Worm (Caenorhabditis elegans) whole organism, midembryonic: Measurements from ENCODE around the gene fbxa-108.

ENCODE experiments used
- T22C8.4 ChIP-seq: fragments of 200-800 bp; sonication (Bioruptor generic); IDR thresholded peaks from 2 replicates; pipeline ENCODE4 v1.3.6; 2022; ENCODE audit warnings: missing genetic modification characterization, missing compliant biosample characterization
- cog-1 ChIP-seq: sonication (generic microtip); optimal IDR thresholded peaks from 2 replicates; lab custom pipeline; 2016; ENCODE audit warnings: missing genetic modification characterization, missing compliant biosample characterization
- flt-1 ChIP-seq: fragments of 200-800 bp; sonication (Bioruptor generic); IDR thresholded peaks from 2 replicates; pipeline ENCODE4 v1.3.6; 2022; ENCODE audit warnings: missing genetic modification characterization, missing compliant biosample characterization
- klf-2 ChIP-seq: fragments of 200-800 bp; sonication (Bioruptor generic); conservative IDR thresholded peaks from 2 replicates; pipeline ENCODE4 v1.3.6; 2022; ENCODE audit warnings: missing genetic modification reagents, missing genetic modification characterization, missing compliant biosample characterization
- med-1 ChIP-seq: sonication (generic microtip); optimal IDR thresholded peaks from 2 replicates; lab custom pipeline; 2017; ENCODE audit warnings: missing genetic modification characterization, mild to moderate bottlenecking, missing compliant biosample characterization, antibody characterized with exemption, missing genetic modification reagents; ENCODE audit not compliant: insufficient read depth
- ref-1 ChIP-seq: fragments of 200-800 bp; sonication (Bioruptor generic); conservative IDR thresholded peaks from 2 replicates; pipeline ENCODE4 v1.3.6; 2022; ENCODE audit warnings: missing genetic modification reagents, missing genetic modification characterization, missing compliant biosample characterization
- tab-1 ChIP-seq: fragments of 200-800 bp; sonication (Bioruptor generic); IDR thresholded peaks from 2 replicates; pipeline ENCODE4 v1.3.6; 2022; ENCODE audit warnings: missing genetic modification characterization, missing compliant biosample characterization
- ztf-23 ChIP-seq: fragments of 200-800 bp; sonication (Bioruptor generic); IDR thresholded peaks from 2 replicates; pipeline ENCODE4 v1.3.6; 2022; ENCODE audit warnings: missing genetic modification reagents, missing genetic modification characterization, missing compliant biosample characterization
- ztf-29 ChIP-seq: fragments of 200-800 bp; sonication (Bioruptor generic); IDR thresholded peaks from 2 replicates; pipeline ENCODE4 v1.3.6; 2022; ENCODE audit warnings: missing genetic modification reagents, missing genetic modification characterization, missing compliant biosample characterization

fbxa-108 gene

DNA sequence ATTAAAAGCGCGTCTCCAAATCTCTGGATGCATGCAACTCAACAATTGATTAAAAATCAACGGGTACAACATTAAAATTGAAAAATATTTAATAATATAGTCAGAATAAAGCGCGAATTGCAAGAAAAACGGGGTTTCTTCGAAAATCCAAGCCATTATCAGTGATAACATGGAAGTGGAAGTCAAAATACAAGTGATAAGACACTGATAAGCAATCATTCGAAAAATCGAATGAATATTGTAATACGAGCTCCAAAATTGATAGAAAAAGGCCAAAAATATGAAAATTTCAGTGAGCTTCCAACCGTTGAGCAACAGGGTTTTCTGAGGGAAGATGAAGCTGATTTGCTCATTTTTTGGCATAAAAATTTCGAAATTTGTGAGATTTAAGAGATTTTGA lies 35.1 kb upstream of the fbxa-108 start:
- no peak for TF ChIP-seq klf-2 (GFP tag; lab: Robert Waterston, UW)
- no peak for TF ChIP-seq ztf-29 (GFP tag; lab: Robert Waterston, UW)
- no peak for TF ChIP-seq cog-1 (tag; lab: Kevin White, UChicago)
- no peak for TF ChIP-seq ref-1 (GFP tag; lab: Robert Waterston, UW)
- TF ChIP-seq med-1 (GFP tag; lab: Kevin White, UChicago) = no peak
- no peak for TF ChIP-seq ztf-23
- TF ChIP-seq T22C8.4 (GFP tag; lab: Robert Waterston, UW) = no peak
- no peak for TF ChIP-seq tab-1 (GFP tag; lab: Robert Waterston, UW)
- TF ChIP-seq flt-1 (GFP tag; lab: Robert Waterston, UW) = no peak

DNA sequence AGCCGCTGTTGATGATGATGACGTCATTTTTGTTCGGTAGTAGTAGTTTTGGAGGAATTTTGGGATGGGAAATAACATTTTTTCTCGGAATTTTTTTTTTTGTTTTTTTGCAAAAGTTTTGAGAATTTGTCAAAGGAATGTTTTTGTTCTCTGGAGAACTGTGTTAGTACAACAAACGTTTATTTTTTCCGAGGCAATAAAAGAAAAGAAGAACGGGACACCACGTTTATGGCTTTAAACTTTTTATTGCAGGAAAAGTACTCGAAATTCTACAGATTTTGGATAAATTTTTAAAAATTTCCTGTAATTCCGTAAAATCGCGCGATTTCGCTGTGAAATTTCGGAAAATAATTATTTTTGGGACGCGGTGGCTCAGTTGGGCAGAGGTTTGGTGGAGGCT lies 31.7 kb upstream of the fbxa-108 start, which contains the start of gene F59A1.13:
TSS of gene F59A1.13 (minus strand) at position 101 of the 400 bp plus-strand sequence.
- TF ChIP-seq klf-2 (GFP tag; lab: Robert Waterston, UW) (no peak), ref-1 (GFP tag; lab: Robert Waterston, UW) (no peak), cog-1 (tag; lab: Kevin White, UChicago) (no peak), T22C8.4 (GFP tag; lab: Robert Waterston, UW) (no peak), ztf-29 (GFP tag; lab: Robert Waterston, UW) (no peak), ztf-23 (no peak), tab-1 (GFP tag; lab: Robert Waterston, UW) (no peak), med-1 (GFP tag; lab: Kevin White, UChicago) (no peak)

DNA sequence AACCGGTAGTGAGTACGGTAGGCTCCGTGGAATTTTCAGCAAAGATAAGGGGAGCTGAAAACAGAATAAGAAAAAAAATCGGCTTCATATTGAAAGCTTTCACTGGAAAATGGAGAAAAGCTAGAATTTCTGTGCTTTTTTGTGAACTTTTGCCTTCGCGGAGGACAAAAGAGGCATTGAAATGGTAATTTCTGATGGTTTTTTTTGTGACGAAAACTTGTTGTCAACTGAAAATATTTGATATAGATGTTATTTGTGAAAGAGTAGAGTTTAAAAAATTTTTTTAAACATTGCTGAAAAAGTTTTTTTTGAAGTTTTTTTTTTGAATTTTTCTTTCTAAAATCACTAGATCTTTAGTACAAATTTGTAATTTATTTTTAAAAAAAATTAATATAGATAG lies 27.7 kb upstream of the fbxa-108 start, which contains the start of gene F59A1.18:
TSS of gene F59A1.18 (minus strand) at position 101 of the 400 bp plus-strand sequence.
- TF ChIP-seq med-1 (GFP tag; lab: Kevin White, UChicago) (no peak), ref-1 (GFP tag; lab: Robert Waterston, UW) (no peak), tab-1 (GFP tag; lab: Robert Waterston, UW) (no peak), flt-1 (GFP tag; lab: Robert Waterston, UW) (no peak), ztf-29 (GFP tag; lab: Robert Waterston, UW) (no peak), klf-2 (GFP tag; lab: Robert Waterston, UW) (no peak), T22C8.4 (GFP tag; lab: Robert Waterston, UW) (no peak), ztf-23 (no peak), cog-1 (tag; lab: Kevin White, UChicago) (no peak)

DNA sequence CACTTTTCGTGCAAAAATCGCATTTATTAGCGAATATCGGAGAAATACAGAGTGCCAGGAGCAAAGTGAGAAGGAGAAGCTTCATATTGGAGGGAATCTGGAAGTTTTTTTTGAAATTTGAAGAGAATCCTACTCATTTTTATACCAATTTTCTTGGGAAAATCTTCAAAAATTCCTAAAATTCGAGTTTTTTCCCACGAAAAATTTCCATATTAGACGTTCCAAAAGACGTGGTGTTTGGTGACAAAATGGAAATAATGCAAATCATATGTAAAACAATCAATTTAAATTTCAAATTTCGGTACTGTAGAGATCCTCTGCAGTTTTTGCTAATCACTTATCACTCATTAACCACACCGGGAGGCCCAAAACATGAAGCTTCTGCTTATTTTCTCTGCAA lies 25.7 kb upstream of the fbxa-108 start, which contains the start of the genes F59A1.16 and F59A1.6:
TSS of gene F59A1.16 (minus strand) at position 101 of the 400 bp plus-strand sequence.
TSS of gene F59A1.6 (plus strand) at position 285 of the 400 bp plus-strand sequence.
- TF ChIP-seq tab-1 (GFP tag; lab: Robert Waterston, UW) (no peak), ref-1 (GFP tag; lab: Robert Waterston, UW) (no peak), flt-1 (GFP tag; lab: Robert Waterston, UW) (no peak), T22C8.4 (GFP tag; lab: Robert Waterston, UW) (no peak), med-1 (GFP tag; lab: Kevin White, UChicago) (no peak)

DNA sequence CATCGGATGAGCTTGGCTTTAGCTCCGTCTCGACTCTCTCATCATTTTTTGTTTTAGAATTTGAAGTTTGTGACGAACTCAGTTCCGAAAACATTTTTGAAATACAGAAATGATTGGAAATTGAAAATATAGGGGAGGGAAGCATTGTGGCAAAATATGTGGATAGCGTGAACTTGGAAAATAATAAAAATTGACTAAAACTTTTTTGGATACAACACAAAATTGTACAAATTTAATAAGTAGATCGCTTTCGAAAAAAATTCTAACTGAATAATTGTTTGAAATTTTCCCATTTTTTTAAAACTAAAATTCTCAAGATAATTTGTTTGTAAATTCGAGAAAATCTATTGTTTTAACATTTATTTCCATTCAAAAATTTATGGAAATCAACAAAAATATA lies 24.6 kb upstream of the fbxa-108 start, which contains the start of gene F59A1.15:
TSS of gene F59A1.15 (minus strand) at position 101 of the 400 bp plus-strand sequence.
- no peak for TF ChIP-seq tab-1 (GFP tag; lab: Robert Waterston, UW)

DNA sequence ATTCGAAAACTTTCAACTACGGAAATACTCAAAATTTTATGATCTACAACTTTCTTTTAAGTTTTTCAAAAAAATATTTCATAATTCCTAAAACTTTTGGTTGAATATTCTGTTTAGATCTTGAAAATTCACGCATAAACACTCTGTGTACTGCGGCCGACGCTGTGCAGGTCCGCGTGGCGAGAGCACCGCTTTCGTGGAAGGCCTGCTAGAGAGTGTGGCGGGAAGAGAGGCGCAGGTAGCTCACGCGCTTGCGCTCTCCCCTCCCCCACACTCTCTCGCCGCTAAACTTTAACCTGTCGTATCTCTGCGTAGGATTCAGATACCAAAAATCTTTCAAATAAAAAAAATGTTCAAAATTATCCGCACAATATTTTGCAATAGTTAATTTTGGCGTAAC lies 24.1 kb upstream of the fbxa-108 start:
- TF ChIP-seq ztf-23 (no peak), klf-2 (GFP tag; lab: Robert Waterston, UW) (no peak)

DNA sequence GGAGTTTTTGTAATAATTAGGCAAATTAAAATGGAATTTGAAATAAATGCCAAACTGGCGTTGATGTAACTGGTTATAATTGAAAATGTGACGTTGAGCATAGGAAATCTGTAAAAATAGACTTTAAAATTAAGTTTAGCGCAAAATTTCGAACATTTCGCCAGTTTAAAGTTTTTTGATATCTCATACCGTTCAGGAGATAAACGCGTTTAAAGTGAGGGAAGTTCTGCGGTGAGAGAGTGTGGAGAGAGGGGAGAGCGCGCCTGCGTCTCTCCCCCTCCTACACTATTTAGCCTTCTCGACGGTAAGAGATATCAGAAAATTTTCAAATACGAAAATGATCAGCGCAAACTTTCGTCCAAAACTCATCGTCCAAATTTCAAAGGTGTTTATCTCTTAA lies 17.4 kb upstream of the fbxa-108 start, which contains the start of gene str-92:
TSS of gene str-92 (minus strand) at position 101 of the 400 bp plus-strand sequence.
- TF ChIP-seq cog-1 (tag; lab: Kevin White, UChicago) (no peak), klf-2 (GFP tag; lab: Robert Waterston, UW) (no peak), med-1 (GFP tag; lab: Kevin White, UChicago) (no peak), tab-1 (GFP tag; lab: Robert Waterston, UW) (no peak), flt-1 (GFP tag; lab: Robert Waterston, UW) (no peak), ref-1 (GFP tag; lab: Robert Waterston, UW) (no peak), ztf-29 (GFP tag; lab: Robert Waterston, UW) (no peak), T22C8.4 (GFP tag; lab: Robert Waterston, UW) (no peak), ztf-23 (no peak)

DNA sequence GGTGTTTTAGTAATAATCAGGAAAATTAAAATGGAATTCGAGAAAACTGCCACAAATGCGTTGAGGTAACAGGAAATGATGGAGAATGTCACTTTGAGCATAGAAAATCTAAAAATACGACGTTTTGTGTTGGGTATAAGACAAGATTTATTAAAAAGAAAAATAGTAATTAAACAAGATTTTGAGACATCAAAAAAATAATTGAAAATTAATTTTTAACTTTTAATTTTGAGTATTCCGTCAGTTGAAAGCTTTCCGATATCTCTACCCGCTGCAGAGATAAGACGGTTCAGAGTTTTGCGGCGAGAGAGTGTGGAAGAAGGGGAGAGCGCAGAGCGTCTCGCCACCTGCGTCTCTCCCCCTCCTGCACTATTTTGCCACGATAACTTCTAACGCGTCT lies 14.2 kb upstream of the fbxa-108 start, which contains the start of gene str-93:
TSS of gene str-93 (minus strand) at position 101 of the 400 bp plus-strand sequence.
- no peak for TF ChIP-seq med-1 (GFP tag; lab: Kevin White, UChicago)
- TF ChIP-seq ztf-23 = no peak
- no peak for TF ChIP-seq ref-1 (GFP tag; lab: Robert Waterston, UW)
- no peak for TF ChIP-seq flt-1 (GFP tag; lab: Robert Waterston, UW)
- no peak for TF ChIP-seq ztf-29 (GFP tag; lab: Robert Waterston, UW)
- no peak for TF ChIP-seq klf-2 (GFP tag; lab: Robert Waterston, UW)
- no peak for TF ChIP-seq cog-1 (tag; lab: Kevin White, UChicago)
- TF ChIP-seq T22C8.4 (GFP tag; lab: Robert Waterston, UW) = no peak
- TF ChIP-seq tab-1 (GFP tag; lab: Robert Waterston, UW) = no peak

DNA sequence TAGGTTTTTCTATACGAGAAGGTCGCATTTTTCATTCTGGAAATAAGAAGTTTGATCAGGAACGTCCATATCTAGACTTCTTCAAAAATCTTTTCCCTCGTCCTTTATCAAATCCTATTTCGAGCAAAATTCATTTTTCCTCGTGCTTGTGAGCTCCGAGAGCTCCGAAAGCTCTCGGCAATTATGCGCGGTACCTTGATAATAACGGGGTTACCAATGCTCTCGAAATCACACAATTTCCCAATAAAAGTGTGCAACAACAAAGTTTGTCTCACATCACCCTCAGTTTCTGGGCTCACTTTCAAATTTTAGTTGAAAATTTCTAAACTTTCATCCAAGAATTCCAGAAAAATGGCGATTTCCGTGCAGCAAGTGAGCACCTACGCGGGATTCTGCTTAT lies 9.3 kb upstream of the fbxa-108 start, which contains the start of gene str-89:
TSS of gene str-89 (plus strand) at position 301 of the 400 bp plus-strand sequence.
- TF ChIP-seq T22C8.4 (GFP tag; lab: Robert Waterston, UW) (no peak), ztf-29 (GFP tag; lab: Robert Waterston, UW) (no peak), cog-1 (tag; lab: Kevin White, UChicago) (no peak), klf-2 (GFP tag; lab: Robert Waterston, UW) (no peak), med-1 (GFP tag; lab: Kevin White, UChicago) (no peak), ztf-23 (no peak), flt-1 (GFP tag; lab: Robert Waterston, UW) (no peak), tab-1 (GFP tag; lab: Robert Waterston, UW) (no peak), ref-1 (GFP tag; lab: Robert Waterston, UW) (no peak)
